Worm (Caenorhabditis elegans) whole organism, L1 larva: ENCODE measurements around the gene cnnm-3.

Source experiments
- Y116A8C.19 ChIP-seq: sonication (generic microtip); optimal IDR thresholded peaks from 2 replicates; lab custom pipeline; 2016; ENCODE audit warnings: missing compliant biosample characterization, missing genetic modification characterization, borderline replicate concordance
- blmp-1 ChIP-seq: fragments of 150-350 bp; optimal IDR thresholded peaks from 2 replicates; lab custom pipeline; 2014; ENCODE audit warnings: missing biosample characterization, missing genetic modification characterization
- ceh-63 ChIP-seq: fragments of 200-800 bp; sonication (Bioruptor generic); optimal IDR thresholded peaks from 2 replicates; lab custom pipeline; 2018; ENCODE audit warnings: mild to moderate bottlenecking, missing genetic modification characterization, missing compliant biosample characterization
- irx-1 ChIP-seq: sonication (generic microtip); optimal IDR thresholded peaks from 2 replicates; lab custom pipeline; 2016; ENCODE audit warnings: missing genetic modification characterization, missing compliant biosample characterization
- mdl-1 ChIP-seq, 2 experiments: fragments of 150-350 bp; optimal IDR thresholded peaks; 2 replicates each; lab custom pipeline; 2014 to 2017; ENCODE audit warnings: missing biosample characterization in 2 of 2, missing genetic modification characterization in 2 of 2, inconsistent platforms in 1 of 2
- nhr-76 ChIP-seq: sonication (generic microtip); optimal IDR thresholded peaks from 2 replicates; lab custom pipeline; 2017; ENCODE audit warnings: missing biosample characterization, missing genetic modification characterization
- nhr-77 ChIP-seq: fragments of 150-350 bp; optimal IDR thresholded peaks from 2 replicates; lab custom pipeline; 2014; ENCODE audit warnings: missing biosample characterization, missing genetic modification characterization
- pqm-1 ChIP-seq: sonication (generic microtip); optimal IDR thresholded peaks from 3 replicates; lab custom pipeline; 2017; ENCODE audit warnings: missing biosample characterization, missing genetic modification characterization
- skn-1 ChIP-seq: fragments of 150-350 bp; optimal IDR thresholded peaks from 2 replicates; lab custom pipeline; 2014; ENCODE audit warnings: missing biosample characterization, missing genetic modification characterization
- sptf-1 ChIP-seq: fragments of 150-350 bp; optimal IDR thresholded peaks from 2 replicates; lab custom pipeline; 2014; ENCODE audit warnings: missing biosample characterization, missing genetic modification characterization
- unc-62 ChIP-seq: fragments of 150-350 bp; optimal IDR thresholded peaks from 2 replicates; lab custom pipeline; 2014; ENCODE audit warnings: missing biosample characterization, missing genetic modification reagents, missing genetic modification characterization
- unc-86 ChIP-seq: sonication (generic microtip); optimal IDR thresholded peaks from 2 replicates; lab custom pipeline; 2016; ENCODE audit warnings: missing genetic modification characterization, missing compliant biosample characterization

- no peak for TF ChIP-seq nhr-76 (tag; lab: Kevin White, UChicago)
- TF ChIP-seq irx-1 (tag; lab: Kevin White, UChicago): no peak
- peak; percentile 34 for TF ChIP-seq skn-1 (tag; lab: Kevin White, UChicago)
- TF ChIP-seq unc-62 (GFP tag; lab: Kevin White, UChicago): no peak
- peak in 1 of 2 experiments; percentile 57 for TF ChIP-seq mdl-1 (tag; optimal IDR thresholded peaks at IDR 0.05; lab: Kevin White, UChicago)
- TF ChIP-seq pqm-1 (tag; lab: Kevin White, UChicago): peak; percentile 25
- TF ChIP-seq ceh-63 (GFP tag; lab: Kevin White, UChicago): peak; percentile 36
- no peak for TF ChIP-seq Y116A8C.19 (tag; lab: Kevin White, UChicago)
- no peak for TF ChIP-seq unc-86 (tag; lab: Kevin White, UChicago)
- no peak for TF ChIP-seq nhr-77 (tag; lab: Kevin White, UChicago)
- TF ChIP-seq blmp-1 (tag; lab: Kevin White, UChicago): peak; percentile 14
- no peak for TF ChIP-seq sptf-1 (tag; lab: Kevin White, UChicago)
Measured at ce11 chrX:3089894-3090414, 44.3 kb upstream of the cnnm-3 start.
